Fruit fly (Drosophila melanogaster) whole organism: Measurements from ENCODE around the gene CG11617.

ENCODE experiments used
- CG8478 ChIP-seq: fragments of >200 bp; optimal IDR thresholded peaks from 2 replicates; lab custom pipeline; 2018; ENCODE audit warnings: inconsistent platforms
- EcR ChIP-seq, 2 experiments: fragments of >200 bp; optimal IDR thresholded peaks; 2 replicates each; lab custom pipeline; 2017; ENCODE audit warnings: missing biosample characterization in 2 of 2, missing genetic modification characterization in 2 of 2, missing genetic modification reagents in 2 of 2
- pan ChIP-seq: fragments of >200 bp; optimal IDR thresholded peaks from 2 replicates; lab custom pipeline; 2017
- psq ChIP-seq: fragments of >200 bp; optimal IDR thresholded peaks from 2 replicates; lab custom pipeline; 2017

DNA sequence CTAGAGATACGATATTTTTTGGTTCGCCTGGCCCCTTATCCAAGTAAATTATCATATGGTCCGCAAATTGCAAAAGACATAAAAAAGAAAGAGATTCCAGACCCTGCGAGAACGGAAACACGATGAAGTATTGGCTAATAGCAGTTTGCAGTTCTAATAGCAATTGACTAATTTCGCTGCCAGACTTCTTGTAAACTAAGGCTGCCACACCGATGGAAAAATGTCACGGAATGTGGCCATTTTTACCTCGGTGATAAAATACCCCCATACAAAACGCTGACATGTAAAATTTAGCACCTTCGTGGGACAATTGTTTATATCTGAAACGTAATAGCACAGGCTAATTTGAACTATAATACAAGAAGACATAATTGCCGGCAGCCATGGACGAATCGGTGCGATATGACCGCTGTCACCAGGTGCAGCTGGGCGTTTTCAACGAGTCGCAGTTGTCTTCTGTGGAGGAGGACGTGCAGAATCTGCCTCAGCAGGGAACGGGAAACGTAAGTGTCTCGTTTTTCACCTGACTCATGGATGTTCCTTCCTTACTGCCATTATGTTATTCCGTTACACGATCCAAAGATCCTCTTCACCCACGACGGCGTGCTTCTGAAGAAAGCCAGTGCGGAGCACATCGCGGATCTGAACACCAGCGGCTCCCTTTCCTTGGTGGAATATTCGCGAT is at the start of gene CG11617, which contains the start of gene Tbc1d15-17:
- TF ChIP-seq psq, result no peak
- no peak for TF ChIP-seq EcR (GFP tag; optimal IDR thresholded peaks at IDR 0.05; lab: Kevin White, UChicago)
- TF ChIP-seq CG8478 (lab: Kevin White, UChicago), result no peak
- TF ChIP-seq pan (lab: Kevin White, UChicago), result no peak
